Worm (Caenorhabditis elegans): ENCODE results near the gene R10H1.1.

Gene R10H1.1

ce11 chrII:7530944-7531343, 36.7 kb downstream of the R10H1.1 start, which contains the start of gene wrt-1:
Gene wrt-1 (plus strand): TSS chrII:7530996.
- TF ChIP-seq ama-1 (optimal IDR thresholded peaks at IDR 0.05): peak; percentile 19
- TF ChIP-seq sea-2 (GFP tag; optimal IDR thresholded peaks at IDR 0.05): no peak
- TF ChIP-seq lin-15B (tag; optimal IDR thresholded peaks at IDR 0.05): no peak
- no peak for TF ChIP-seq ceh-28 (tag; optimal IDR thresholded peaks at IDR 0.05)
- no peak for TF ChIP-seq ceh-9 (tag; optimal IDR thresholded peaks at IDR 0.05)
- no peak for TF ChIP-seq skn-1 (tag; optimal IDR thresholded peaks at IDR 0.05)
- no peak for TF ChIP-seq hmg-11 (tag; optimal IDR thresholded peaks at IDR 0.05)
- no peak for TF ChIP-seq elt-1 (tag; optimal IDR thresholded peaks at IDR 0.05)
- no peak for TF ChIP-seq snpc-4 (tag; optimal IDR thresholded peaks at IDR 0.05)
- TF ChIP-seq zag-1 (tag; optimal IDR thresholded peaks at IDR 0.05): no peak
- TF ChIP-seq ztf-4 (tag; optimal IDR thresholded peaks at IDR 0.05): no peak
- no peak for TF ChIP-seq elt-3 (tag; optimal IDR thresholded peaks at IDR 0.05)
- TF ChIP-seq nhr-23 (tag; optimal IDR thresholded peaks at IDR 0.05): peak; percentile 41
- TF ChIP-seq nhr-28 (tag; optimal IDR thresholded peaks at IDR 0.05): no peak

DNA sequence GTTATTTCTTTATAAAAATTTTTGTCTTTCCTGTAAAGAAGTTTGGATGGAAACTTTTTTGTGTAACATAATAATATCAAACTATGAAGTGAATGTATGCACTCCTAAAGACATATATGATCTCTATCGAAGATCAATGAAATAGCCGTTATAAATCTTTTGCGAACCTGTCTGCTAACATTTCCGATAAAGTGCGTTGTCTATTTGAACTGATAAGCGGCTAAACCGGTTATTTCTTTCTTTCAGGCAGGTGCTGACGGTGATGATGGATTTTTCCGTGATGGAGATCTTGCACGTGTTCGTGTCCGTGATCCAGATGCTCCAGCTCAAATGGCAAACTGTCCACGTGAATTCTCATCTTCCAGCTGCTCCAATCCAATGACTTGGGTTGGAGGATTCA, 37.2 kb downstream of the R10H1.1 start:
- TF ChIP-seq nhr-23 (tag; optimal IDR thresholded peaks at IDR 0.05) (peak; percentile 52), elt-3 (tag; optimal IDR thresholded peaks at IDR 0.05) (peak in 1 of 3 experiments; percentile 63), mml-1 (tag; optimal IDR thresholded peaks at IDR 0.05) (no peak), nhr-43 (tag; optimal IDR thresholded peaks at IDR 0.05; ENCODE audit: poor library complexity, severe bottlenecking) (peak; percentile 59)

DNA sequence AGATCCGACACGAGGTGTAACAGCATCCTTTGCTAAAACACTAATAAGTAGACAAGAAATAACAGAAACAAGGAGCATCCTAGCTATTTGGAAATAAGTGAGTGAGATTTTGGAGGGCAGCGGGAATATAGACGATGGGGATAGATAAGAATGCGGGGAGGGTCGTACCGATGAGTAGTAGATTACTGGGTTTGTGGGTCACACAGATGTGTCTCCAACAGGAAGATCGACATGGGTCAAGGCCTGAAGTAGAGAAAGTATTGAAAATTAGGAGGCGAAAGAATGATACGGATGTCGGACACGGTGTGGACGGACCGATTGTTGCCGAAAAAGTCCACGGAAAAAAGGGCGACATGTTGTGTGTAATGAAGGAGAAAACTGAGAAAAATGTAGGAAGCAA, 40.1 kb downstream of the R10H1.1 start, which contains the start of gene wrt-10:
TSS of gene wrt-10 (minus strand) at position 195 of the 400 bp plus-strand sequence.
- TF ChIP-seq lin-15B (tag; optimal IDR thresholded peaks at IDR 0.05) (no peak), mdl-1 (tag; optimal IDR thresholded peaks at IDR 0.05) (no peak), nhr-25 (tag; optimal IDR thresholded peaks at IDR 0.05) (peak; percentile 10), nfya-1 (tag; optimal IDR thresholded peaks at IDR 0.05; ENCODE audit: insufficient read depth) (no peak), ama-1 (optimal IDR thresholded peaks at IDR 0.05) (no peak), skn-1 (tag; optimal IDR thresholded peaks at IDR 0.05) (no peak), lsy-12 (tag; optimal IDR thresholded peaks at IDR 0.05) (no peak), unc-39 (tag; optimal IDR thresholded peaks at IDR 0.05) (no peak), elt-3 (tag; optimal IDR thresholded peaks at IDR 0.05) (no peak), zag-1 (tag; optimal IDR thresholded peaks at IDR 0.05) (no peak), daf-12 (tag; optimal IDR thresholded peaks at IDR 0.05) (no peak), aly-2 (tag; optimal IDR thresholded peaks at IDR 0.05) (no peak), pha-4 (tag; optimal IDR thresholded peaks at IDR 0.05) (no peak), ZK546.5 (tag; optimal IDR thresholded peaks at IDR 0.05) (no peak), snpc-4 (tag; optimal IDR thresholded peaks at IDR 0.05) (no peak), ceh-16 (tag; optimal IDR thresholded peaks at IDR 0.05) (no peak), R02D3.7 (tag; optimal IDR thresholded peaks at IDR 0.05) (no peak), nhr-77 (tag; optimal IDR thresholded peaks at IDR 0.05) (no peak), elt-1 (tag; optimal IDR thresholded peaks at IDR 0.05) (peak; percentile 6), nhr-23 (tag; optimal IDR thresholded peaks at IDR 0.05) (peak; percentile 86), tbx-2 (tag; optimal IDR thresholded peaks at IDR 0.05) (no peak), sea-2 (GFP tag; optimal IDR thresholded peaks at IDR 0.05) (no peak), mml-1 (tag; optimal IDR thresholded peaks at IDR 0.05) (no peak)

DNA sequence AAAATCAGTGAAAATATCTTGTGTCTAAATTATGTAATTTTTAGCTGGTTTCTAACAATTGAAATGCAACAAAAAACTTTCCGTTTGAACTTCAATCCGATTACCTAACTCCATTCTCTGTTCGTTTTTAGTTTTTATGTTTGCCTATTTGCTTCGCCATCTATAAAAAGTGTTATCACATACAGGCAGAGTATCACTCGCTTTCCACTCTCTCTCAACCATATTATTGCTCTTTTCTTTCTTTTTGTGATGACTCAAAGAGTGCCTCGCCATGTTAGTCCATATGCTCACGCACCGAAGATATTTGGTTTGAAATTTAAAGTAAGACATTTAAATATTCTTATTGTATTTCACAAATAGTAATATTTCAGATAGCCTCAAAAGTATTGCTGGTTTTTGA, 40.7 kb downstream of the R10H1.1 start, which contains the start of gene ZK1290.13:
TSS of gene ZK1290.13 (plus strand) at position 73 of the 400 bp plus-strand sequence.
- TF ChIP-seq elt-2 (tag; optimal IDR thresholded peaks at IDR 0.05): peak; percentile 56
- no peak for TF ChIP-seq ztf-11 (tag; optimal IDR thresholded peaks at IDR 0.05)
- peak; percentile 7 for TF ChIP-seq pqm-1 (tag; optimal IDR thresholded peaks at IDR 0.05)

DNA sequence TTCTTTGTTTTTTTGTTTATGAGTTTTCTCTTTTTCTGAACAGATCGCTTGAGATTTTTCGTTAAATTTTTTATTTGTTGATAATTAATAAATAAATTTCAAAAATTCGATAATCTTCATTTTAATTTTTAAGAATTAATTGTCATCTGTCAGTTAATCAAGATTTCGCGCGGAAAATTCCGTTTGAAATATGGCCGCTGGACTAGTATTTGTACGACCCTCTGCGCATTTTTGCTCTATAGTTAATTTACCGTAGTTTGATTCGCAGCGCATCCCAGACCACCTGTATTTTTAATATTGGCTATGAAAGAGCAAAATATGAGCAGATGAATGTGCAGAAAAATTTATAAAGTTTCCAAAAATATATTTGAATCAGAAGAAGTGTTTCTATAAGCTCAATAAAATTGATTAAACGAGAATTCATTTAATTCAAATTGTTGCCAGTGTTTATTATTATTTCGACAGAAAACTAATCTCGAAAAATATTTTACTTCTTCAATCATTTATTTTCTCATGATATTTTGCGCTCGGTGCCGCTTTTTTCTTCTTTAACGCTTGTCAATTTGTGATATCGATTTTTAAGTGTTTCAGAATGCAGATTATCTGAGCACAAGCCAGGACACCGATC, 43.5 kb downstream of the R10H1.1 start, which contains the start of gene nfi-1:
TSS of gene nfi-1 (plus strand) at position 578 of the 628 bp plus-strand sequence.
- TF ChIP-seq unc-39 (tag; optimal IDR thresholded peaks at IDR 0.05) (no peak), daf-12 (tag; optimal IDR thresholded peaks at IDR 0.05) (no peak), pha-4 (tag; optimal IDR thresholded peaks at IDR 0.05) (peak; percentile 81), nhr-25 (tag; optimal IDR thresholded peaks at IDR 0.05) (peak; percentile 22), lin-39 (tag; optimal IDR thresholded peaks at IDR 0.05) (peak; percentile 64), nhr-28 (tag; optimal IDR thresholded peaks at IDR 0.05) (no peak), ceh-28 (tag; optimal IDR thresholded peaks at IDR 0.05) (no peak), mml-1 (tag; optimal IDR thresholded peaks at IDR 0.05) (no peak), nfya-1 (tag; optimal IDR thresholded peaks at IDR 0.05; ENCODE audit: insufficient read depth) (peak; percentile 79), nhr-23 (tag; optimal IDR thresholded peaks at IDR 0.05) (peak; percentile 13), lin-15B (tag; optimal IDR thresholded peaks at IDR 0.05) (peak; percentile 68), aly-2 (tag; optimal IDR thresholded peaks at IDR 0.05) (no peak), zag-1 (tag; optimal IDR thresholded peaks at IDR 0.05) (no peak), ztf-11 (tag; optimal IDR thresholded peaks at IDR 0.05) (no peak), egl-5 (tag; optimal IDR thresholded peaks at IDR 0.05) (no peak), snpc-4 (tag; optimal IDR thresholded peaks at IDR 0.05) (peak; percentile 66)
